Worm (Caenorhabditis elegans): ENCODE measurements around the gene C49C3.10.

C49C3.10 gene

ce11 chrIV:17333542-17334281 lies 5.1 kb downstream of the C49C3.10 start, which contains the start of gene C49C3.15 (continued):
- no peak for TF ChIP-seq lsy-12 (tag; optimal IDR thresholded peaks at IDR 0.05)
- TF ChIP-seq elt-1 (tag; optimal IDR thresholded peaks at IDR 0.05), result no peak
- TF ChIP-seq hmg-11 (tag; optimal IDR thresholded peaks at IDR 0.05), result peak; percentile 45
- no peak for TF ChIP-seq sea-2 (GFP tag; optimal IDR thresholded peaks at IDR 0.05)
- no peak for TF ChIP-seq snpc-4 (tag; optimal IDR thresholded peaks at IDR 0.05)

- TF ChIP-seq egl-5 (tag; optimal IDR thresholded peaks at IDR 0.05), result no peak
- TF ChIP-seq fkh-10 (GFP tag; optimal IDR thresholded peaks at IDR 0.05), result no peak
- TF ChIP-seq snpc-4 (tag; optimal IDR thresholded peaks at IDR 0.05), result no peak
- TF ChIP-seq ceh-28 (tag; optimal IDR thresholded peaks at IDR 0.05), result no peak
- TF ChIP-seq nhr-25 (tag; optimal IDR thresholded peaks at IDR 0.05), result no peak
- TF ChIP-seq lin-15B (tag; optimal IDR thresholded peaks at IDR 0.05), result no peak
- no peak for TF ChIP-seq ztf-4 (tag; optimal IDR thresholded peaks at IDR 0.05)
- TF ChIP-seq nhr-11 (tag; optimal IDR thresholded peaks at IDR 0.05), result no peak
- no peak for TF ChIP-seq egl-27 (tag; optimal IDR thresholded peaks at IDR 0.05)
- no peak for TF ChIP-seq R02D3.7 (tag; optimal IDR thresholded peaks at IDR 0.05)
- TF ChIP-seq pqm-1 (tag; optimal IDR thresholded peaks at IDR 0.05), result no peak
- TF ChIP-seq tbx-2 (tag; optimal IDR thresholded peaks at IDR 0.05), result no peak
- no peak for TF ChIP-seq lin-39 (tag; optimal IDR thresholded peaks at IDR 0.05)
- TF ChIP-seq ceh-16 (tag; optimal IDR thresholded peaks at IDR 0.05), result no peak
Observed at ce11 chrIV:17332261-17332660, 6.5 kb downstream of the C49C3.10 start, which contains the start of gene C49C3.7. TSS of gene C49C3.7 (plus strand) at chrIV:17332561.

- TF ChIP-seq R02D3.7 (tag; optimal IDR thresholded peaks at IDR 0.05), result no peak
- TF ChIP-seq tbx-2 (tag; optimal IDR thresholded peaks at IDR 0.05), result no peak
- peak; percentile 33 for TF ChIP-seq pha-4 (tag; optimal IDR thresholded peaks at IDR 0.05)
- peak; percentile 49 for TF ChIP-seq nfya-1 (tag; optimal IDR thresholded peaks at IDR 0.05; ENCODE audit: insufficient read depth)
- TF ChIP-seq nhr-12 (tag; optimal IDR thresholded peaks at IDR 0.05), result no peak
- TF ChIP-seq nhr-76 (tag; optimal IDR thresholded peaks at IDR 0.05), result no peak
- TF ChIP-seq nhr-77 (tag; optimal IDR thresholded peaks at IDR 0.05), result no peak
- TF ChIP-seq jun-1 (tag; optimal IDR thresholded peaks at IDR 0.05), result no peak
- peak; percentile 49 for TF ChIP-seq lin-15B (tag; optimal IDR thresholded peaks at IDR 0.05)
- no peak for TF ChIP-seq fkh-10 (GFP tag; optimal IDR thresholded peaks at IDR 0.05)
- TF ChIP-seq hmg-11 (tag; optimal IDR thresholded peaks at IDR 0.05), result peak; percentile 56
- no peak for TF ChIP-seq mml-1 (tag; optimal IDR thresholded peaks at IDR 0.05)
- no peak for TF ChIP-seq ztf-4 (tag; optimal IDR thresholded peaks at IDR 0.05)
- TF ChIP-seq ceh-28 (tag; optimal IDR thresholded peaks at IDR 0.05), result no peak
Observed at ce11 chrIV:17331100-17331577, 7.6 kb downstream of the C49C3.10 start, which contains the start of gene C49C3.6. TSS of gene C49C3.6 (plus strand) at chrIV:17331527.

ce11 chrIV:17328834-17329233 lies 9.9 kb downstream of the C49C3.10 start, which contains the start of gene ceh-88:
TSS of gene ceh-88 (plus strand) at chrIV:17329188.
- TF ChIP-seq pha-4 (tag; optimal IDR thresholded peaks at IDR 0.05) (peak; percentile 17), sea-2 (GFP tag; optimal IDR thresholded peaks at IDR 0.05) (peak; percentile 4), elt-2 (tag; optimal IDR thresholded peaks at IDR 0.05) (peak; percentile 13), eor-1 (tag; optimal IDR thresholded peaks at IDR 0.05) (no peak), ama-1 (optimal IDR thresholded peaks at IDR 0.05) (peak; percentile 45), hmg-11 (tag; optimal IDR thresholded peaks at IDR 0.05) (peak; percentile 36), ceh-28 (tag; optimal IDR thresholded peaks at IDR 0.05) (peak; percentile 25), elt-1 (tag; optimal IDR thresholded peaks at IDR 0.05) (no peak), aly-2 (tag; optimal IDR thresholded peaks at IDR 0.05) (no peak)

- TF ChIP-seq elt-2 (tag; optimal IDR thresholded peaks at IDR 0.05), result peak; percentile 70
- TF ChIP-seq pqm-1 (tag; optimal IDR thresholded peaks at IDR 0.05), result peak; percentile 20
- TF ChIP-seq ztf-11 (tag; optimal IDR thresholded peaks at IDR 0.05), result no peak
Observed at ce11 chrIV:17320445-17320844, 18.3 kb downstream of the C49C3.10 start, which contains the start of gene C49C3.4. TSS of gene C49C3.4 (plus strand) at chrIV:17320795.

- TF ChIP-seq fkh-2 (tag; optimal IDR thresholded peaks at IDR 0.05) (no peak), lsy-12 (tag; optimal IDR thresholded peaks at IDR 0.05) (no peak), ceh-16 (tag; optimal IDR thresholded peaks at IDR 0.05) (no peak), lin-15B (tag; optimal IDR thresholded peaks at IDR 0.05) (no peak), nhr-67 (tag; optimal IDR thresholded peaks at IDR 0.05) (no peak), nhr-12 (tag; optimal IDR thresholded peaks at IDR 0.05) (no peak), eor-1 (tag; optimal IDR thresholded peaks at IDR 0.05) (no peak), skn-1 (tag; optimal IDR thresholded peaks at IDR 0.05) (no peak), nhr-25 (tag; optimal IDR thresholded peaks at IDR 0.05) (no peak), nfya-1 (tag; optimal IDR thresholded peaks at IDR 0.05; ENCODE audit: insufficient read depth) (no peak), pqm-1 (tag; optimal IDR thresholded peaks at IDR 0.05) (no peak), mdl-1 (tag; optimal IDR thresholded peaks at IDR 0.05) (no peak), nhr-76 (tag; optimal IDR thresholded peaks at IDR 0.05) (no peak), sea-2 (GFP tag; optimal IDR thresholded peaks at IDR 0.05) (no peak), R02D3.7 (tag; optimal IDR thresholded peaks at IDR 0.05) (no peak), jun-1 (tag; optimal IDR thresholded peaks at IDR 0.05) (no peak)
Observed at ce11 chrIV:17316398-17316797, 22.4 kb downstream of the C49C3.10 start, which contains the start of gene C49C3.20. TSS of gene C49C3.20 (minus strand) at chrIV:17316498.

Data from whole organism, L3 larva.